Worm (Caenorhabditis elegans): ENCODE results near the gene Y43C5B.3.

DNA sequence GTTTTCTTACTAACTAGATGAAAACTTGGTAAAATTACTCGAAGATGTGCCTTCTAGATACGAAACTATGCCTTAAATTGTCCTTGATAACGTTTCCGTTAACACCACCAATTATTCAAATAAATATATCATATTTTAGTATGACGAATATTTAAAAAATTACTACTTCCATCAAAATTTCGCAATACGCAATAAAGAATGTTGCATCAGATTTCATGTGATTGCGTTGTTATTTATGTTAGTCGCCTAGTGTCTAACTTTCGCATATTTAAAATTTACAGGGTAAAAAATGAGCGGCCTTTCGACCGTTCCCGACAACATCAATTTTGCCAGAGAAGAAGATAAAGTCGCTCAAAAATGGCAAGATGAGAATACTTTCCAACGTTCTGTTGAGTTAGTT, 17.9 kb downstream of the Y43C5B.3 start, which contains the start of gene iars-1:
- TF ChIP-seq ztf-23 (GFP tag; IDR thresholded peaks at IDR 0.05) (no peak), ref-1 (GFP tag; conservative IDR thresholded peaks at IDR 0.05) (no peak), cog-1 (tag; optimal IDR thresholded peaks at IDR 0.05) (no peak), flt-1 (GFP tag; IDR thresholded peaks at IDR 0.05) (no peak), ztf-29 (GFP tag; IDR thresholded peaks at IDR 0.05) (no peak), T22C8.4 (GFP tag; IDR thresholded peaks at IDR 0.05) (no peak), klf-2 (GFP tag; conservative IDR thresholded peaks at IDR 0.05) (no peak)

Measured in whole organism, midembryonic.